Worm (Caenorhabditis elegans) whole organism, L1 larva: Measurements from ENCODE around the gene slc-17.7.

Source experiments
- C04F5.9 ChIP-seq: sonication (generic microtip); optimal IDR thresholded peaks from 2 replicates; lab custom pipeline; 2016; ENCODE audit warnings: missing genetic modification characterization, missing compliant biosample characterization
- C16A3.4 ChIP-seq: fragments of 150-350 bp; optimal IDR thresholded peaks from 2 replicates; lab custom pipeline; 2014; ENCODE audit warnings: missing biosample characterization, missing genetic modification characterization
- C34B4.2 ChIP-seq: sonication (generic microtip); optimal IDR thresholded peaks from 2 replicates; lab custom pipeline; 2017; ENCODE audit warnings: mild to moderate bottlenecking, missing genetic modification characterization, missing compliant biosample characterization
- F16B12.6 ChIP-seq: fragments of 150-350 bp; optimal IDR thresholded peaks from 2 replicates; lab custom pipeline; 2014; ENCODE audit warnings: missing biosample characterization, missing genetic modification characterization
- aha-1 ChIP-seq: fragments of 150-350 bp; optimal IDR thresholded peaks from 2 replicates; lab custom pipeline; 2014; ENCODE audit warnings: missing biosample characterization, missing genetic modification characterization
- alr-1 ChIP-seq: fragments of 200-800 bp; sonication (Bioruptor generic); optimal IDR thresholded peaks from 2 replicates; lab custom pipeline; 2018; ENCODE audit warnings: borderline replicate concordance, mild to moderate bottlenecking, missing genetic modification characterization, missing compliant biosample characterization
- ceh-63 ChIP-seq: fragments of 200-800 bp; sonication (Bioruptor generic); optimal IDR thresholded peaks from 2 replicates; lab custom pipeline; 2018; ENCODE audit warnings: mild to moderate bottlenecking, missing genetic modification characterization, missing compliant biosample characterization
- ceh-8 ChIP-seq: fragments of 200-800 bp; sonication (Bioruptor generic); optimal IDR thresholded peaks from 2 replicates; lab custom pipeline; 2018; ENCODE audit warnings: mild to moderate bottlenecking, missing genetic modification characterization, moderate library complexity, missing compliant biosample characterization
- ces-1 ChIP-seq: fragments of 150-350 bp; optimal IDR thresholded peaks from 2 replicates; lab custom pipeline; 2014; ENCODE audit warnings: missing biosample characterization, missing genetic modification reagents, missing genetic modification characterization
- dpl-1 ChIP-seq, 3 experiments: fragments of 150-350 bp in 2 of 3; sonication (generic microtip) in 1 of 3; optimal IDR thresholded peaks; 2 replicates each; lab custom pipeline; 2014 to 2017; ENCODE audit warnings: missing biosample characterization in 3 of 3, missing genetic modification characterization in 3 of 3, missing genetic modification reagents in 3 of 3
- dsc-1 ChIP-seq: sonication (generic microtip); optimal IDR thresholded peaks from 2 replicates; lab custom pipeline; 2016; ENCODE audit warnings: mild to moderate bottlenecking, missing genetic modification characterization, missing compliant biosample characterization
- efl-1 ChIP-seq, 4 experiments: fragments of 150-350 bp; optimal IDR thresholded peaks in 3 of 4; peaks in 1 of 4; 1 replicate in 1 of 4; 2 replicates in 3 of 4; lab custom pipeline; 2014; ENCODE audit warnings: missing biosample characterization in 2 of 4, missing genetic modification characterization in 2 of 4, missing genetic modification reagents in 2 of 4
- efl-3 ChIP-seq: fragments of 200-800 bp; sonication (Bioruptor generic); optimal IDR thresholded peaks from 2 replicates; lab custom pipeline; 2018; ENCODE audit warnings: mild to moderate bottlenecking, missing genetic modification characterization, missing compliant biosample characterization
- ets-5 ChIP-seq: fragments of 200-800 bp; sonication (Bioruptor generic); IDR thresholded peaks from 2 replicates; pipeline ENCODE4 v1.3.6; 2022; ENCODE audit warnings: missing genetic modification characterization, missing compliant biosample characterization
- fkh-4 ChIP-seq: sonication (generic microtip); optimal IDR thresholded peaks from 2 replicates; lab custom pipeline; 2016; ENCODE audit warnings: missing compliant biosample characterization, missing genetic modification characterization, borderline replicate concordance
- fkh-8 ChIP-seq: sonication (generic microtip); optimal IDR thresholded peaks from 2 replicates; lab custom pipeline; 2016; ENCODE audit warnings: mild to moderate bottlenecking, missing genetic modification characterization, missing compliant biosample characterization
- hlh-17 ChIP-seq: fragments of 200-800 bp; sonication (Bioruptor generic); optimal IDR thresholded peaks from 2 replicates; lab custom pipeline; 2018; ENCODE audit warnings: missing genetic modification characterization, mild to moderate bottlenecking, missing compliant biosample characterization, moderate library complexity, borderline replicate concordance
- irx-1 ChIP-seq: sonication (generic microtip); optimal IDR thresholded peaks from 2 replicates; lab custom pipeline; 2016; ENCODE audit warnings: missing genetic modification characterization, missing compliant biosample characterization
- isw-1 ChIP-seq: fragments of 200-800 bp; sonication (Bioruptor generic); IDR thresholded peaks from 2 replicates; pipeline ENCODE4 v1.3.6; 2022; ENCODE audit warnings: missing genetic modification characterization, missing compliant biosample characterization
- lin-13 ChIP-seq: fragments of 150-350 bp; optimal IDR thresholded peaks from 2 replicates; lab custom pipeline; 2014; ENCODE audit warnings: missing biosample characterization, missing genetic modification reagents, missing genetic modification characterization
- lin-14 ChIP-seq: fragments of 200-800 bp; sonication (Bioruptor generic); optimal IDR thresholded peaks from 2 replicates; lab custom pipeline; 2018; ENCODE audit warnings: mild to moderate bottlenecking, missing genetic modification characterization, moderate library complexity, missing compliant biosample characterization
- lin-15B ChIP-seq: fragments of 150-350 bp; sonication (generic microtip); optimal IDR thresholded peaks from 3 replicates; lab custom pipeline; 2014; ENCODE audit warnings: missing biosample characterization, missing genetic modification characterization
- lsy-2 ChIP-seq, 2 experiments: fragments of 150-350 bp; optimal IDR thresholded peaks; 2 replicates each; lab custom pipeline; 2014; ENCODE audit warnings: missing biosample characterization in 2 of 2, missing genetic modification characterization in 2 of 2
- mab-9 ChIP-seq: fragments of 200-800 bp; sonication (Bioruptor generic); IDR thresholded peaks from 2 replicates; pipeline ENCODE4 v1.3.6; 2022; ENCODE audit warnings: missing genetic modification reagents, missing genetic modification characterization, missing compliant biosample characterization
- mdl-1 ChIP-seq, 2 experiments: fragments of 150-350 bp; optimal IDR thresholded peaks; 2 replicates each; lab custom pipeline; 2014 to 2017; ENCODE audit warnings: missing biosample characterization in 2 of 2, missing genetic modification characterization in 2 of 2, inconsistent platforms in 1 of 2
- mep-1 ChIP-seq: fragments of 150-350 bp; optimal IDR thresholded peaks from 2 replicates; lab custom pipeline; 2014; ENCODE audit warnings: missing biosample characterization, missing genetic modification characterization
- nhr-12 ChIP-seq: sonication (generic microtip); optimal IDR thresholded peaks from 2 replicates; lab custom pipeline; 2017; ENCODE audit warnings: missing biosample characterization, missing genetic modification characterization
- nhr-19 ChIP-seq: fragments of 200-800 bp; sonication (Bioruptor generic); conservative IDR thresholded peaks from 2 replicates; pipeline ENCODE4 v1.3.6; 2022; ENCODE audit warnings: missing genetic modification characterization, missing compliant biosample characterization
- nhr-85 ChIP-seq: sonication (generic microtip); peaks from one replicate; lab custom pipeline; 2016; ENCODE audit warnings: missing genetic modification characterization, inconsistent platforms, missing compliant biosample characterization
- nhr-90 ChIP-seq: sonication (generic microtip); optimal IDR thresholded peaks from 2 replicates; lab custom pipeline; 2016; ENCODE audit warnings: mild to moderate bottlenecking, missing genetic modification characterization, missing compliant biosample characterization; ENCODE audit not compliant: poor library complexity
- pqm-1 ChIP-seq: sonication (generic microtip); optimal IDR thresholded peaks from 3 replicates; lab custom pipeline; 2017; ENCODE audit warnings: missing biosample characterization, missing genetic modification characterization
- rnt-1 ChIP-seq: sonication (generic microtip); optimal IDR thresholded peaks from 2 replicates; lab custom pipeline; 2016; ENCODE audit warnings: mild to moderate bottlenecking, missing genetic modification characterization, moderate library complexity, missing compliant biosample characterization
- snpc-4 ChIP-seq: fragments of 150-350 bp; optimal IDR thresholded peaks from 2 replicates; lab custom pipeline; 2014; ENCODE audit warnings: missing biosample characterization, missing genetic modification characterization
- snu-23 ChIP-seq: sonication (generic microtip); optimal IDR thresholded peaks from 2 replicates; lab custom pipeline; 2016; ENCODE audit warnings: missing genetic modification characterization, missing compliant biosample characterization
- sox-4 ChIP-seq: sonication (generic microtip); optimal IDR thresholded peaks from 2 replicates; lab custom pipeline; 2016; ENCODE audit warnings: missing genetic modification characterization, missing compliant biosample characterization
- swsn-7 ChIP-seq: sonication (generic microtip); optimal IDR thresholded peaks from 2 replicates; lab custom pipeline; 2016; ENCODE audit warnings: missing genetic modification characterization, missing compliant biosample characterization
- unc-30 ChIP-seq: sonication (generic microtip); optimal IDR thresholded peaks from 2 replicates; lab custom pipeline; 2017; ENCODE audit warnings: missing biosample characterization, missing genetic modification characterization
- unc-86 ChIP-seq: sonication (generic microtip); optimal IDR thresholded peaks from 2 replicates; lab custom pipeline; 2016; ENCODE audit warnings: missing genetic modification characterization, missing compliant biosample characterization
- zip-4 ChIP-seq: fragments of 200-800 bp; sonication (Bioruptor generic); optimal IDR thresholded peaks from 2 replicates; lab custom pipeline; 2018; ENCODE audit warnings: mild to moderate bottlenecking, missing genetic modification characterization, moderate library complexity, missing compliant biosample characterization
- ztf-11 ChIP-seq, 2 experiments: sonication (generic microtip); optimal IDR thresholded peaks; 2 replicates each; lab custom pipeline; 2016 to 2017; ENCODE audit warnings: missing genetic modification characterization in 2 of 2, missing biosample characterization in 1 of 2, missing compliant biosample characterization in 1 of 2

Gene slc-17.7

DNA sequence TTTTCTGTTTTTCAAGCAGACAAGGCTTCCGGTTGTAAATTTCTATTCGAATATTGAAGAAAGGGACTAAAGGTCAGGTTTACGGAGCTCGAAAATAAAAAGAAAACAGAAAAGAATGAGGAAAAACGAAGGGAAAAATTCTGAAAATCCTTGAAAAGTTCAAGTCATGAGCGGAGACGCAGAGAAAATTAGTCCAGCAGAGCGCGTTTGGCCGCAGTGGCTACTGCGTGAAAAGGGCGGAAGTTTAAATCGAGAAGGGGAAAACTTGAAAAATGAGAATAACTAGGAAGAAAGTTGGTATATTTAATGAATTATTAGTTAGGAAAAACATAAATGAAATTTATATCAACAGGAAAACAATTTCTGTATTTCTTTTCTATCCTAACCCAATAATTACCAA is 45.9 kb downstream of the slc-17.7 start (continued):
- TF ChIP-seq nhr-90 (tag; lab: Kevin White, UChicago) (no peak), isw-1 (GFP tag; lab: Robert Waterston, UW) (peak; percentile 46; the same call in 1 of the 2 replicates), unc-86 (tag; lab: Kevin White, UChicago) (peak; percentile 29), swsn-7 (tag; lab: Kevin White, UChicago) (peak; percentile 33), rnt-1 (tag; lab: Kevin White, UChicago) (peak; percentile 33), efl-1 (optimal IDR thresholded peaks at IDR 0.05; lab: Kevin White, UChicago) (peak; percentile 54 to 88), efl-1 (GFP tag; optimal IDR thresholded peaks at IDR 0.05 in 1 of 2; lab: Kevin White, UChicago) (peak; percentile 90 to 99), ztf-11 (tag; optimal IDR thresholded peaks at IDR 0.05; lab: Kevin White, UChicago) (no peak), lin-14 (GFP tag; lab: Kevin White, UChicago) (peak; percentile 56), sox-4 (tag; lab: Kevin White, UChicago) (no peak), nhr-12 (no peak), C34B4.2 (no peak), hlh-17 (GFP tag; lab: Kevin White, UChicago) (no peak), dsc-1 (tag; lab: Kevin White, UChicago) (no peak), irx-1 (tag; lab: Kevin White, UChicago) (no peak), fkh-4 (no peak), aha-1 (tag; lab: Kevin White, UChicago) (no peak), C16A3.4 (tag; lab: Kevin White, UChicago) (peak; percentile 68), nhr-85 (tag; lab: Kevin White, UChicago) (peak; percentile 44), mab-9 (no peak), snpc-4 (tag; lab: Kevin White, UChicago) (no peak), ceh-63 (GFP tag; lab: Kevin White, UChicago) (no peak), zip-4 (no peak), nhr-19 (peak; percentile 37; the same call in 1 of the 2 replicates), dpl-1 (GFP tag; optimal IDR thresholded peaks at IDR 0.05; lab: Kevin White, UChicago) (peak; percentile 76 to 89 (median 86)), alr-1 (tag; lab: Kevin White, UChicago) (no peak), unc-30 (tag; lab: Kevin White, UChicago) (no peak), C04F5.9 (tag; lab: Kevin White, UChicago) (no peak), ets-5 (GFP tag; lab: Robert Waterston, UW) (no peak), pqm-1 (tag; lab: Kevin White, UChicago) (no peak), mep-1 (tag; lab: Kevin White, UChicago) (peak; percentile 20), mdl-1 (tag; optimal IDR thresholded peaks at IDR 0.05; lab: Kevin White, UChicago) (peak in 1 of 2 experiments; percentile 23), ceh-8 (GFP tag; lab: Kevin White, UChicago) (no peak), lsy-2 (tag; optimal IDR thresholded peaks at IDR 0.05; lab: Kevin White, UChicago) (peak; percentile 36 to 74), lin-15B (tag; lab: Kevin White, UChicago) (peak; percentile 59), ces-1 (GFP tag; lab: Kevin White, UChicago) (no peak), lin-13 (no peak), efl-3 (GFP tag; lab: Kevin White, UChicago) (no peak), snu-23 (GFP tag; lab: Kevin White, UChicago) (peak; percentile 50), fkh-8 (tag; lab: Kevin White, UChicago) (no peak)
- TF ChIP-seq, all 84 proteins: peak for 26

DNA sequence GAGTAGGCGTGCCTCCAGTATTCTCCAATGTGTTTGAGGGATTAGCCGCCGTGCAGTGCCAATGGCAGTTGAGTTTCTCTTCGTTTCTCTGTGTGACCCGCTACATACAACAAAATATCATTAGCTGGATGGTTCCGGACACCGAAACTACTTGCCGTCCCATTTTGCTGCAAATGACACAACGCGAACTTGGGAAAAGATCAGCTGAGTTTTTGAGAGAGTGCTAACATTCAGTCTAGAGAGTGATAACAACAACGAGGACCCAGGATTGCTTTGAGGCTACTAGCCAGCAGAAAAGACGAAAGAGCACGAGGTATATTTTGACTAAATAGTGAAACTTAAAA is 46.9 kb downstream of the slc-17.7 start:
- no peak for TF ChIP-seq efl-3 (GFP tag; lab: Kevin White, UChicago)
- TF ChIP-seq efl-1 (optimal IDR thresholded peaks at IDR 0.05; lab: Kevin White, UChicago): no peak
- peak in 1 of 2 experiments; percentile 90 for TF ChIP-seq efl-1 (GFP tag; optimal IDR thresholded peaks at IDR 0.05 in 1 of 2; lab: Kevin White, UChicago)
- TF ChIP-seq F16B12.6 (tag; lab: Kevin White, UChicago): no peak
- no peak for TF ChIP-seq C34B4.2
